Fruit fly (Drosophila melanogaster) whole organism: ENCODE results near the gene CG14011.

Experiments used
- CG8478 ChIP-seq: fragments of >200 bp; optimal IDR thresholded peaks from 2 replicates; lab custom pipeline; 2018; ENCODE audit warnings: inconsistent platforms
- Dll ChIP-seq: fragments of >200 bp; optimal IDR thresholded peaks from 2 replicates; lab custom pipeline; 2017
- EcR ChIP-seq, 2 experiments: fragments of >200 bp; optimal IDR thresholded peaks; 2 replicates each; lab custom pipeline; 2017; ENCODE audit warnings: missing biosample characterization in 2 of 2, missing genetic modification characterization in 2 of 2, missing genetic modification reagents in 2 of 2
- usp ChIP-seq: fragments of >200 bp; optimal IDR thresholded peaks from 2 replicates; lab custom pipeline; 2017; ENCODE audit warnings: missing biosample characterization, missing genetic modification characterization, mixed read lengths

DNA sequence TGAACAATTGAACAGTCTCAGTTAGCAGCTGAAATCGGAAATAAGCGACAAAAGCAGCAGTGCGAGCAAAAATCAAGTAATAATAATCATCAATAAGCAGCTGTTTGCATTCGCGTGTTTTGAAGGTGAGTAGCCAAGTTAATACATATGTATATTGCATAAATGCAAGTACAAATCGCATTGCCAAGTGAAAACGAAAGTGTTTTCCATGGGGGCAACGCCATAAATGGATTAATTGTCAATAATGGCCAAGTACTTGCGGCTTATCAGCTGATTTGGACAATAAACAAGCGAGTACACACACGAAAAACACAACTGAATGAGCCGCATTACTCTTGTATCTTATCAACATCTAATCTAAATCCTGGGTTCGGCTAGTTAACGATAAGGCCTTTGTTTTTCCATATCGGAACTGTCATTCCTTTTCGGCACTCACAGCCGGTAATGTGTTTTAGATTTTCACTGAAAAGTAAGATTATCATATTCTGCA is 33.6 kb downstream of the CG14011 start:
- TF ChIP-seq CG8478 (no peak), usp (GFP tag; lab: Kevin White, UChicago) (no peak), EcR (GFP tag; optimal IDR thresholded peaks at IDR 0.05; lab: Kevin White, UChicago) (no peak), Dll (lab: Kevin White, UChicago) (no peak)
